Worm (Caenorhabditis elegans) whole organism, young adult: Measurements from ENCODE around the gene hst-3.2.

Experiments used
- C17E4.6 ChIP-seq: fragments of 200-800 bp; sonication (Bioruptor generic); IDR thresholded peaks from 2 replicates; pipeline ENCODE4 v1.3.6; 2022; ENCODE audit warnings: missing genetic modification reagents, missing genetic modification characterization, missing compliant biosample characterization
- F37B4.10 ChIP-seq: fragments of 200-800 bp; sonication (Bioruptor generic); IDR thresholded peaks from 2 replicates; pipeline ENCODE4 v1.3.6; 2022; ENCODE audit warnings: missing genetic modification characterization, missing compliant biosample characterization
- F57A8.1 ChIP-seq: fragments of 200-800 bp; sonication (Bioruptor generic); optimal IDR thresholded peaks from 2 replicates; lab custom pipeline; 2018; ENCODE audit warnings: mild to moderate bottlenecking, missing genetic modification characterization, moderate library complexity, missing compliant biosample characterization
- K12H6.12 ChIP-seq: fragments of 200-800 bp; sonication (Bioruptor generic); optimal IDR thresholded peaks from 2 replicates; lab custom pipeline; 2018; ENCODE audit warnings: mild to moderate bottlenecking, missing genetic modification characterization, missing compliant biosample characterization
- Y56A3A.18 ChIP-seq: fragments of 200-800 bp; sonication (Bioruptor generic); IDR thresholded peaks from 2 replicates; pipeline ENCODE4 v1.3.6; 2022; ENCODE audit warnings: missing genetic modification reagents, missing genetic modification characterization, missing compliant biosample characterization
- Y67H2A.10 ChIP-seq: fragments of 200-800 bp; sonication (Bioruptor generic); conservative IDR thresholded peaks from 2 replicates; pipeline ENCODE4 v1.3.6; 2022; ENCODE audit warnings: missing genetic modification reagents, missing genetic modification characterization, missing compliant biosample characterization
- ZK185.1 ChIP-seq: sonication (generic microtip); optimal IDR thresholded peaks from 2 replicates; lab custom pipeline; 2016; ENCODE audit warnings: mild to moderate bottlenecking, missing genetic modification characterization, missing compliant biosample characterization; ENCODE audit not compliant: poor library complexity, severe bottlenecking
- aptf-2 ChIP-seq: fragments of 200-800 bp; sonication (Bioruptor generic); conservative IDR thresholded peaks from 2 replicates; pipeline ENCODE4 v1.3.6; 2022; ENCODE audit warnings: missing genetic modification reagents, missing genetic modification characterization, missing compliant biosample characterization
- atf-7 ChIP-seq: sonication (generic microtip); optimal IDR thresholded peaks from 2 replicates; lab custom pipeline; 2017; ENCODE audit warnings: mild to moderate bottlenecking, missing genetic modification characterization, missing compliant biosample characterization
- attf-6 ChIP-seq: fragments of 200-800 bp; sonication (Bioruptor generic); IDR thresholded peaks from 2 replicates; pipeline ENCODE4 v1.3.6; 2022; ENCODE audit warnings: missing genetic modification reagents, missing genetic modification characterization, missing compliant biosample characterization
- ceh-100 ChIP-seq: fragments of 200-800 bp; sonication (Bioruptor generic); IDR thresholded peaks from 2 replicates; pipeline ENCODE4 v1.3.6; 2022; ENCODE audit warnings: missing genetic modification reagents, missing genetic modification characterization, missing compliant biosample characterization
- egl-44 ChIP-seq: fragments of 200-800 bp; sonication (Bioruptor generic); IDR thresholded peaks from 2 replicates; pipeline ENCODE4 v1.3.6; 2022; ENCODE audit warnings: missing genetic modification reagents, missing genetic modification characterization, missing compliant biosample characterization
- fkh-3 ChIP-seq: sonication (generic microtip); optimal IDR thresholded peaks from 2 replicates; lab custom pipeline; 2016; ENCODE audit warnings: mild to moderate bottlenecking, missing genetic modification characterization, missing compliant biosample characterization
- him-1 ChIP-seq: sonication (generic microtip); optimal IDR thresholded peaks from 2 replicates; lab custom pipeline; 2016; ENCODE audit warnings: missing genotype, missing genetic modification reagents, missing genetic modification characterization, missing compliant biosample characterization
- hmg-1.2 ChIP-seq: fragments of 200-800 bp; sonication (Bioruptor generic); IDR thresholded peaks from 2 replicates; pipeline ENCODE4 v1.3.6; 2022; ENCODE audit warnings: missing genetic modification reagents, missing genetic modification characterization, missing compliant biosample characterization
- hrde-1 ChIP-seq: sonication (generic microtip); optimal IDR thresholded peaks from 2 replicates; lab custom pipeline; 2016; ENCODE audit warnings: missing genetic modification characterization, mild to moderate bottlenecking, missing compliant biosample characterization, moderate library complexity, missing genotype, missing genetic modification reagents, borderline replicate concordance
- mcd-1 ChIP-seq: fragments of 200-800 bp; sonication (Bioruptor generic); IDR thresholded peaks from 2 replicates; pipeline ENCODE4 v1.3.6; 2022; ENCODE audit warnings: missing genetic modification reagents, missing genetic modification characterization, missing compliant biosample characterization
- nfya-2 ChIP-seq: fragments of 200-800 bp; sonication (Bioruptor generic); IDR thresholded peaks from 2 replicates; pipeline ENCODE4 v1.3.6; 2022; ENCODE audit warnings: missing genetic modification reagents, missing genetic modification characterization, missing compliant biosample characterization
- pha-4 ChIP-seq: fragments of 150-350 bp; sonication (generic microtip); optimal IDR thresholded peaks from 2 replicates; lab custom pipeline; 2014; ENCODE audit warnings: missing biosample characterization, missing genetic modification reagents, missing genetic modification characterization
- repo-1 ChIP-seq: sonication (generic microtip); optimal IDR thresholded peaks from 2 replicates; lab custom pipeline; 2017; ENCODE audit warnings: mild to moderate bottlenecking, missing genetic modification characterization, missing compliant biosample characterization
- snpc-1.3 ChIP-seq: sonication (generic microtip); optimal IDR thresholded peaks from 2 replicates; lab custom pipeline; 2017; ENCODE audit warnings: missing genetic modification characterization, mild to moderate bottlenecking, missing compliant biosample characterization, antibody characterized with exemption, moderate library complexity, missing genotype, missing genetic modification reagents; ENCODE audit not compliant: insufficient read depth
- tlf-1 ChIP-seq: fragments of 200-800 bp; sonication (Bioruptor generic); optimal IDR thresholded peaks from 2 replicates; lab custom pipeline; 2018; ENCODE audit warnings: mild to moderate bottlenecking, missing genetic modification characterization, missing compliant biosample characterization
- ztf-18 ChIP-seq: sonication (generic microtip); optimal IDR thresholded peaks from 2 replicates; lab custom pipeline; 2016; ENCODE audit warnings: missing genotype, mild to moderate bottlenecking, missing genetic modification characterization, missing compliant biosample characterization
- ztf-28 ChIP-seq: fragments of 200-800 bp; sonication (Bioruptor generic); IDR thresholded peaks from 2 replicates; pipeline ENCODE4 v1.3.6; 2022; ENCODE audit warnings: missing genetic modification reagents, missing genetic modification characterization, missing compliant biosample characterization

hst-3.2 gene

ce11 chrX:2874598-2874997, 49.2 kb downstream of the hst-3.2 start:
- TF ChIP-seq K12H6.12 (tag; lab: Kevin White, UChicago): no peak
- no peak for TF ChIP-seq ceh-100 (GFP tag; lab: Robert Waterston, UW)
- TF ChIP-seq Y56A3A.18 (GFP tag; lab: Robert Waterston, UW): no peak
- no peak for TF ChIP-seq pha-4 (tag; lab: Kevin White, UChicago)
- no peak for TF ChIP-seq F37B4.10 (GFP tag; lab: Robert Waterston, UW)
- TF ChIP-seq hmg-1.2 (GFP tag; lab: Robert Waterston, UW): no peak
- no peak for TF ChIP-seq tlf-1
- TF ChIP-seq ZK185.1: no peak
- no peak for TF ChIP-seq repo-1 (tag; lab: Kevin White, UChicago)

ce11 chrX:2873272-2873671, 50.5 kb downstream of the hst-3.2 start:
- TF ChIP-seq egl-44: no peak
- TF ChIP-seq tlf-1: no peak
- TF ChIP-seq fkh-3: no peak
- no peak for TF ChIP-seq him-1 (tag; lab: Kevin White, UChicago)
- no peak for TF ChIP-seq C17E4.6
- no peak for TF ChIP-seq snpc-1.3 (tag; lab: Kevin White, UChicago)
- TF ChIP-seq hrde-1 (tag; lab: Kevin White, UChicago): no peak
- TF ChIP-seq atf-7: no peak
- no peak for TF ChIP-seq ztf-18
- TF ChIP-seq ztf-28: no peak
- TF ChIP-seq nfya-2 (GFP tag; lab: Robert Waterston, UW): no peak
- no peak for TF ChIP-seq mcd-1 (GFP tag; lab: Robert Waterston, UW)
- no peak for TF ChIP-seq aptf-2 (GFP tag; lab: Robert Waterston, UW)
- TF ChIP-seq attf-6: no peak
- TF ChIP-seq Y67H2A.10: no peak

ce11 chrX:2871037-2871436, 52.8 kb downstream of the hst-3.2 start, which contains the start of gene F53B3.3:
F53B3.3 (minus strand) TSS chrX:2871137.
- TF ChIP-seq F57A8.1 (GFP tag; lab: Kevin White, UChicago): no peak
